Worm (Caenorhabditis elegans) whole organism, L2 larva: ENCODE data around the gene F18E9.4.

ENCODE experiments used
- C34F6.9 ChIP-seq: fragments of 150-350 bp; optimal IDR thresholded peaks from 2 replicates; lab custom pipeline; 2014; ENCODE audit warnings: missing biosample characterization, missing genetic modification characterization
- F13H6.1 ChIP-seq: sonication (generic microtip); optimal IDR thresholded peaks from 2 replicates; lab custom pipeline; 2016; ENCODE audit warnings: missing genetic modification characterization, missing compliant biosample characterization
- ZK546.5 ChIP-seq: sonication (generic microtip); optimal IDR thresholded peaks from 2 replicates; lab custom pipeline; 2017; ENCODE audit warnings: missing biosample characterization, missing genetic modification characterization
- aly-2 ChIP-seq: fragments of 150-350 bp; optimal IDR thresholded peaks from 2 replicates; lab custom pipeline; 2014; ENCODE audit warnings: missing biosample characterization, missing genetic modification characterization
- ceh-16 ChIP-seq: fragments of 150-350 bp; optimal IDR thresholded peaks from 2 replicates; lab custom pipeline; 2014; ENCODE audit warnings: missing biosample characterization, missing genetic modification characterization
- crh-2 ChIP-seq: sonication (generic microtip); optimal IDR thresholded peaks from 2 replicates; lab custom pipeline; 2017; ENCODE audit warnings: missing biosample characterization, missing genetic modification characterization
- dmd-4 ChIP-seq: sonication (generic microtip); optimal IDR thresholded peaks from 2 replicates; lab custom pipeline; 2017; ENCODE audit warnings: missing biosample characterization, missing genetic modification characterization
- gmeb-1 ChIP-seq: fragments of 150-350 bp; optimal IDR thresholded peaks from 2 replicates; lab custom pipeline; 2014; ENCODE audit warnings: missing biosample characterization, missing genetic modification characterization
- lin-39 ChIP-seq: fragments of 150-350 bp; optimal IDR thresholded peaks from 2 replicates; lab custom pipeline; 2014; ENCODE audit warnings: missing biosample characterization, missing genetic modification reagents, missing genetic modification characterization
- lsy-2 ChIP-seq, 2 experiments: fragments of 150-350 bp in 1 of 2; sonication (generic microtip) in 1 of 2; optimal IDR thresholded peaks; 2 replicates each; lab custom pipeline; 2014 to 2017; ENCODE audit warnings: missing biosample characterization in 2 of 2, missing genetic modification characterization in 2 of 2
- mdl-1 ChIP-seq, 2 experiments: fragments of 150-350 bp in 1 of 2; sonication (generic microtip) in 1 of 2; optimal IDR thresholded peaks; 2 replicates each; lab custom pipeline; 2017; ENCODE audit warnings: missing biosample characterization in 2 of 2, missing genetic modification characterization in 2 of 2
- nhr-129 ChIP-seq: fragments of 150-350 bp; optimal IDR thresholded peaks from 2 replicates; lab custom pipeline; 2014; ENCODE audit warnings: missing biosample characterization, missing genetic modification characterization
- nhr-23 ChIP-seq: fragments of 150-350 bp; optimal IDR thresholded peaks from 2 replicates; lab custom pipeline; 2014; ENCODE audit warnings: missing biosample characterization, missing genetic modification reagents, missing genetic modification characterization
- nhr-6 ChIP-seq: fragments of 150-350 bp; optimal IDR thresholded peaks from 2 replicates; lab custom pipeline; 2014; ENCODE audit warnings: missing biosample characterization, missing genetic modification characterization
- nhr-77 ChIP-seq: fragments of 150-350 bp; optimal IDR thresholded peaks from 2 replicates; lab custom pipeline; 2014; ENCODE audit warnings: missing biosample characterization, missing genetic modification characterization
- peb-1 ChIP-seq: fragments of 150-350 bp; optimal IDR thresholded peaks from 2 replicates; lab custom pipeline; 2014; ENCODE audit warnings: missing biosample characterization, missing genetic modification characterization
- sem-4 ChIP-seq: fragments of 150-350 bp; optimal IDR thresholded peaks from 2 replicates; lab custom pipeline; 2014; ENCODE audit warnings: missing biosample characterization, missing genetic modification reagents, missing genetic modification characterization
- skn-1 ChIP-seq: sonication (generic microtip); optimal IDR thresholded peaks from 2 replicates; lab custom pipeline; 2017; ENCODE audit warnings: missing biosample characterization, missing genetic modification characterization
- sma-3 ChIP-seq: sonication (generic microtip); optimal IDR thresholded peaks from 2 replicates; lab custom pipeline; 2016; ENCODE audit warnings: missing genetic modification reagents, missing genetic modification characterization, missing compliant biosample characterization
- snpc-4 ChIP-seq: fragments of 150-350 bp; optimal IDR thresholded peaks from 2 replicates; lab custom pipeline; 2014; ENCODE audit warnings: missing biosample characterization, missing genetic modification characterization
- unc-39 ChIP-seq: fragments of 150-350 bp; optimal IDR thresholded peaks from 2 replicates; lab custom pipeline; 2014; ENCODE audit warnings: missing biosample characterization, missing genetic modification characterization
- unc-55 ChIP-seq: fragments of 150-350 bp; sonication (generic microtip); optimal IDR thresholded peaks from 3 replicates; lab custom pipeline; 2014; ENCODE audit warnings: missing biosample characterization, missing genetic modification reagents, missing genetic modification characterization
- zag-1 ChIP-seq: fragments of 150-350 bp; optimal IDR thresholded peaks from 2 replicates; lab custom pipeline; 2014; ENCODE audit warnings: missing biosample characterization, missing genetic modification characterization
- ztf-4 ChIP-seq: fragments of 150-350 bp; optimal IDR thresholded peaks from 2 replicates; lab custom pipeline; 2014; ENCODE audit warnings: missing biosample characterization, missing genetic modification characterization

F18E9.4 gene

ce11 chrX:8623840-8624591 is 43.7 kb downstream of the F18E9.4 start (continued):
- TF ChIP-seq gmeb-1 (no peak), snpc-4 (no peak), F13H6.1 (tag; lab: Kevin White, UChicago) (peak; percentile 19), C34F6.9 (tag; lab: Kevin White, UChicago) (peak; percentile 24), sma-3 (GFP tag; lab: Kevin White, UChicago) (no peak), mdl-1 (tag; optimal IDR thresholded peaks at IDR 0.05; lab: Kevin White, UChicago) (no peak), nhr-23 (tag; lab: Kevin White, UChicago) (no peak), zag-1 (tag; lab: Kevin White, UChicago) (no peak), unc-55 (GFP tag; lab: Kevin White, UChicago) (peak; percentile 26), lsy-2 (tag; optimal IDR thresholded peaks at IDR 0.05; lab: Kevin White, UChicago) (no peak), aly-2 (tag; lab: Kevin White, UChicago) (no peak), nhr-6 (no peak), ztf-4 (tag; lab: Kevin White, UChicago) (no peak), sem-4 (tag; lab: Kevin White, UChicago) (no peak), nhr-77 (tag; lab: Kevin White, UChicago) (no peak), crh-2 (no peak), nhr-129 (tag; lab: Kevin White, UChicago) (peak; percentile 24), dmd-4 (tag; lab: Kevin White, UChicago) (no peak), ZK546.5 (tag; lab: Kevin White, UChicago) (no peak), skn-1 (tag; lab: Kevin White, UChicago) (no peak), peb-1 (tag; lab: Kevin White, UChicago) (no peak), lin-39 (tag; lab: Kevin White, UChicago) (no peak), ceh-16 (tag; lab: Kevin White, UChicago) (no peak)
- TF ChIP-seq, all 48 proteins: peak for 7

DNA sequence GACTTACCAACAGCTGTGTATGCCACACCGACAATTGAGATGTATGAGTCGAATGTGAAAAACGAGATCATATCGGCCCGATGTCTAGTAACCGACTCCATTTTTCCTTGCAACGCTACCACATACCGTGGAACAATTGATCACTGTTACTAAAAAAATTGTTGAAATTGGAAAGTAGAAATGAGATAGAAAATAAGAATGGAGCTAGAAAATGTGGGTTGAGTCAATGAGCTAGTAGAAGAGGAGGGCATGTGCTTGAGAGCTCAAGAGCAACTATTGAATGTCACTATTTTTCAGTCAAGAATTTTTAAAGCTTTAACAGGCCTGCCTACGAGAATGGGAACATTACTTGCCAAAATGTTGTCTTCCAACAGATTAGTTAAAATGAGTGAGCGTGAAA is 44.8 kb downstream of the F18E9.4 start, which contains the start of gene K01A12.3:
K01A12.3 (minus strand) TSS at position 101 of the 400 bp plus-strand sequence.
- TF ChIP-seq gmeb-1 (no peak), unc-39 (tag; lab: Kevin White, UChicago) (no peak)
